Fruit fly (Drosophila melanogaster): ENCODE measurements around the gene CG3748.

CG3748 gene

DNA sequence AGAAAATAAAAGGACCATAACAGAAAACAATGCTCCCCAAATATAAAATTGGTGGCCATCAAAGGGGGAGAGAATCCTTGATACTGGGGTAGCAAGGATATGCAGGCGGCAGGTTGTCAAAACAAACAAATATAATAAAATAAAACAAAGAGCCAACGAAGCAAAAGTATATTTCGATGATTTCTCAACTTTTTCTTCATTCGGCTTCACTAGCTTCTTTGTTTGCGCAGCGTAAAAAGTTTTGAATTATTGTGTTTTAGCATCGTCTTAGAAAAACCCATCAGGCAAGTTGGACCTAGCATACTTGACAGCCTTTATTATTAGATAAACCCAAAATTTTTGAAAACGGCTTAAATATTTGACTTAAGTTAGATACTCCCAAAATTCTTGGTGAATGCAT lies at the start of gene CG3748:
TSS of gene CG3748 (plus strand) at position 301 of the 400 bp plus-strand sequence.
- no peak for TF ChIP-seq psq (optimal IDR thresholded peaks at IDR 0.05)
- no peak for TF ChIP-seq pan (optimal IDR thresholded peaks at IDR 0.05)
- TF ChIP-seq usp (GFP tag; optimal IDR thresholded peaks at IDR 0.05): no peak
- no peak for TF ChIP-seq Dll (optimal IDR thresholded peaks at IDR 0.05)
- no peak for TF ChIP-seq CG8478 (optimal IDR thresholded peaks at IDR 0.05)
- TF ChIP-seq EcR (GFP tag; optimal IDR thresholded peaks at IDR 0.05): no peak

dm6 chr2L:9321022-9321421 lies 21.6 kb upstream of the CG3748 start:
- TF ChIP-seq psq (optimal IDR thresholded peaks at IDR 0.05) (no peak), usp (GFP tag; optimal IDR thresholded peaks at IDR 0.05) (no peak), EcR (GFP tag; optimal IDR thresholded peaks at IDR 0.05) (no peak), pan (optimal IDR thresholded peaks at IDR 0.05) (no peak), Dll (optimal IDR thresholded peaks at IDR 0.05) (no peak), CG8478 (optimal IDR thresholded peaks at IDR 0.05) (no peak)

DNA sequence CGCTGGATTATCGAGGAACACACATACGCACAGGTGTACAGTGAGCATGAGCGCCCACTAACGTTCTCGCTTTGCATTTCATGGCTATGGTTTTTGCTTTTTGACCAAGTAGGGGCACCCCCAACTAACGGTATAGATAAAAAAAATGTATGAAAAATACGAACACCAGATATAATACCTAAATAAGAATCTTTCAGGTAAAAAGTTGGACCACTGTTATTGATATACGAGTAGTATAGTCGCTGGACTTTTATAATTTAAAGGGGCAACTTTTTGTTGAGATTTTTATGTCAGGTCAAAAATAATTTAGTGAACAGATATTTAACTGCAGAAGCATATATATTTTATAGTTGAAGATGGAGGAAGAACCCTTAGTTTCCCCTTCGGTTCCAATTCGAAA lies 15.2 kb upstream of the CG3748 start, which contains the start of gene CG17005:
TSS of gene CG17005 (plus strand) at position 301 of the 400 bp plus-strand sequence.
- no peak for TF ChIP-seq EcR (GFP tag; optimal IDR thresholded peaks at IDR 0.05)
- TF ChIP-seq Dll (optimal IDR thresholded peaks at IDR 0.05): no peak
- no peak for TF ChIP-seq psq (optimal IDR thresholded peaks at IDR 0.05)
- TF ChIP-seq usp (GFP tag; optimal IDR thresholded peaks at IDR 0.05): no peak
- no peak for TF ChIP-seq pan (optimal IDR thresholded peaks at IDR 0.05)

dm6 chr2L:9330628-9331027 lies 12.0 kb upstream of the CG3748 start, which contains the start of gene Cks30A:
Cks30A (plus strand) TSS chr2L:9330763.
- TF ChIP-seq pan (optimal IDR thresholded peaks at IDR 0.05) (no peak), Dll (optimal IDR thresholded peaks at IDR 0.05) (no peak), psq (optimal IDR thresholded peaks at IDR 0.05) (no peak), usp (GFP tag; optimal IDR thresholded peaks at IDR 0.05) (no peak), EcR (GFP tag; optimal IDR thresholded peaks at IDR 0.05) (no peak), CG8478 (optimal IDR thresholded peaks at IDR 0.05) (no peak)

DNA sequence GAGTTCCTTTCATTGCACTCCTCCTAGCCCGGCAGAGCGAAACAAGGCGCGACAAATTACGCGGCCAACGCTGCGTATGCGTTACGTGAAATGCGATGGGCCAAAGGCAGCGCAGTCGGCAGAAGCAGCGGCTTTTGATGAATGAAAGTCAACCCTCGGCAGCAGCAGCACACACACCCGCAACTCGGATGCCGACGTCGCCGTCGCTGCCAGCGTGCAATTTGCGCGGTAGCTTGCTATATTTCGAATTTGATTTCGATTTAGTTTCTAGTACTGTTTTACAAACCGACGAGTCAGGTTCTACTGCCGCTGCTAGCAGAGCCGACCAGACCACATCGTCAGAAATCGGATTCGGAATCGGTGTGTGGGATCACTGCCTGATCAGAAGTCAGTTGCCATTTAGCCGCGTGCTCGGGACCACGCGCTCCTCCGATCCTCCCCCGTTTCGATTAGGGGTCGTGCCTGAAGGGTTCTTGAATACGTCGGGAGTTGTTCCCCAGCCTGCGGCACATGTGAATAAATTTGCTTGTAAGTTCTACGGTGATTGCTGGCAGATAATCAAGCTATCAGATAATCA lies 9.2 kb upstream of the CG3748 start, which contains the start of gene Eaat1:
TSS of gene Eaat1 (plus strand) at position 268 of the 577 bp plus-strand sequence.
- TF ChIP-seq pan (optimal IDR thresholded peaks at IDR 0.05) (no peak), CG8478 (optimal IDR thresholded peaks at IDR 0.05) (no peak)

DNA sequence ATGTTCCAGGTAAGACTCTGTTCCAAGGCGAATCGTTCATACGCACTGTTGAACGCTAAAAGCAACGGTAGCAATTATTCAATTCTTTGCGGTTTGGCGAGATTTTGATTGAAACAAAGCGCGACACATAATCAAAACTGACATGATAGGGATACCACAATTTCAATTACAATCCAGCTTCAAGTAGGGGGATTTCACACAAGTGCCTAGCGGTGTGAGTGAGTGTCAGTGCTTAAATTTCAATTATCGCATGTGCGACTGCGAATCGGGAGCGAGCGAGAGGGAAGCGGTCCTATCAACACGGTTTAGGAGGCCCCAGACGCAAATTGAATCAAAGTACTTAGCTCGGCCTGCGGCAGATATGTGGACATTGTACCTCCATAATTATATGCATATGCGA lies 3.8 kb upstream of the CG3748 start:
- TF ChIP-seq usp (GFP tag; optimal IDR thresholded peaks at IDR 0.05) (no peak), psq (optimal IDR thresholded peaks at IDR 0.05) (no peak), Dll (optimal IDR thresholded peaks at IDR 0.05) (no peak), pan (optimal IDR thresholded peaks at IDR 0.05) (no peak), CG8478 (optimal IDR thresholded peaks at IDR 0.05) (no peak), EcR (GFP tag; optimal IDR thresholded peaks at IDR 0.05) (no peak)

DNA sequence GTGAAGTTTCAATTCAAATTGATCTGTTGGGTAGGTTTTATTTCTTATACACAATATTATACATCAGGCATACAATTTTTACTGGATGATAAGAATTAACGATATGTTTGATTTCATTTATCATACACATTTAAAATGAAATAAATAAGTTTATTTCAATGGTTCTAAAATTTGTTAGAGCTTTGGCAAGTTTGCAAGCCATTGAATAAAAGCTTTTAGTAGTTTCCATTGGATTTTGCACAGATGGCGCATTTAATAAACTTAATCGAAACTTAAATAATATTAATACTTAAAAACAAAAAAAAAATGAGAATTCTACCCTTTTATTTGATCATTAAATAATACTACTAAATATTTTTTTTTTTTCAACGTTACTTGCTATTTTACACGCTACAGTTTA lies 672 bp upstream of the CG3748 start:
- TF ChIP-seq CG8478 (optimal IDR thresholded peaks at IDR 0.05): no peak
- no peak for TF ChIP-seq Dll (optimal IDR thresholded peaks at IDR 0.05)
- TF ChIP-seq usp (GFP tag; optimal IDR thresholded peaks at IDR 0.05): no peak
- no peak for TF ChIP-seq psq (optimal IDR thresholded peaks at IDR 0.05)
- no peak for TF ChIP-seq pan (optimal IDR thresholded peaks at IDR 0.05)
- TF ChIP-seq EcR (GFP tag; optimal IDR thresholded peaks at IDR 0.05): no peak

dm6 chr2L:9349246-9349645 lies 6.6 kb downstream of the CG3748 start, which contains the start of gene CG43350:
CG43350 (plus strand) TSS chr2L:9349546.
- TF ChIP-seq usp (GFP tag; optimal IDR thresholded peaks at IDR 0.05): no peak
- no peak for TF ChIP-seq Dll (optimal IDR thresholded peaks at IDR 0.05)
- TF ChIP-seq psq (optimal IDR thresholded peaks at IDR 0.05): no peak
- no peak for TF ChIP-seq EcR (GFP tag; optimal IDR thresholded peaks at IDR 0.05)
- TF ChIP-seq CG8478 (optimal IDR thresholded peaks at IDR 0.05): no peak
- TF ChIP-seq pan (optimal IDR thresholded peaks at IDR 0.05): no peak

DNA sequence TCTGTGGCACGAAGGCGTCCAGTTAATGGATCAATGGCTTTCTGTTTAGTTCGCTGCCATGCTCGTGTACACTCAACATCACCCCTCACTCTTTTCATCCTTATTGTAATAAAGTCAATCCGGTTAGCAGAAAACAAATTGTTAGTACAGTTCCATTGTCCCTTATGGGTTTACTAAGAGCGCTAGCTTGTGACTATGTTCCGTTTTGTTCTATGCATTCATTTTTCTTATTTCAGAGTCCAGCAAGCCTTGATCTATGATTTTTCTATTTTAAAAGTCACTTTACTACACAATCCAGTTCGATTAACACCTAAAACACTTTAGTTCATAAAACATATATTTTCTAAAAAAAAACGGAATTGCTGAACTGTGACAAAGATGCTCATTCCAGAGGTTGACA lies 7.5 kb downstream of the CG3748 start, which contains the start of gene CG13110:
TSS of gene CG13110 (plus strand) at position 301 of the 400 bp plus-strand sequence.
- TF ChIP-seq usp (GFP tag; optimal IDR thresholded peaks at IDR 0.05): no peak
- no peak for TF ChIP-seq CG8478 (optimal IDR thresholded peaks at IDR 0.05)
- TF ChIP-seq psq (optimal IDR thresholded peaks at IDR 0.05): no peak
- no peak for TF ChIP-seq pan (optimal IDR thresholded peaks at IDR 0.05)
- TF ChIP-seq EcR (GFP tag; optimal IDR thresholded peaks at IDR 0.05): no peak
- TF ChIP-seq Dll (optimal IDR thresholded peaks at IDR 0.05): no peak

dm6 chr2L:9367340-9367739 lies 24.7 kb downstream of the CG3748 start, which contains the start of gene CG34181:
CG34181 (plus strand) TSS chr2L:9367640.
- TF ChIP-seq Dll (optimal IDR thresholded peaks at IDR 0.05) (no peak), pan (optimal IDR thresholded peaks at IDR 0.05) (no peak), EcR (GFP tag; optimal IDR thresholded peaks at IDR 0.05) (no peak), psq (optimal IDR thresholded peaks at IDR 0.05) (no peak), usp (GFP tag; optimal IDR thresholded peaks at IDR 0.05) (no peak), CG8478 (optimal IDR thresholded peaks at IDR 0.05) (no peak)

DNA sequence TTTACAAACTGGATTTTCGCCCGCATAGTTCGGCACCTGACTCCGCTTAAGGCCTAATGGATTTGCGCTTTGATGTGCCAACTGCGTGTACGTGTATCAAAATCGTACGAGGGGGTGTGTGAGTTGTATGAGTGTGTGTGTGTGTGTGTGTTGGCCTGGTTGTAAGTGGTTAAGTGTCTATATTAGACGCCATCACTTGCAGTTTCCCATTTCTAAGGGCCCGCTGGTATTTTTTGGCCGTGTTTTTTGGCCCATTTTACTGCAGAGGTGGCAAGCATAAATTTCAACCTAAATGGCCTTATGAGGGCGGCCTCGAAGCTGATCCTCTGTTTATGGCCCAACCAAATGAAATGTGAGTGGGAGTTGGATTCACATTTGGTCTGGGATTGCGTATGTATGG lies 27.1 kb downstream of the CG3748 start:
- TF ChIP-seq pan (optimal IDR thresholded peaks at IDR 0.05): no peak

DNA sequence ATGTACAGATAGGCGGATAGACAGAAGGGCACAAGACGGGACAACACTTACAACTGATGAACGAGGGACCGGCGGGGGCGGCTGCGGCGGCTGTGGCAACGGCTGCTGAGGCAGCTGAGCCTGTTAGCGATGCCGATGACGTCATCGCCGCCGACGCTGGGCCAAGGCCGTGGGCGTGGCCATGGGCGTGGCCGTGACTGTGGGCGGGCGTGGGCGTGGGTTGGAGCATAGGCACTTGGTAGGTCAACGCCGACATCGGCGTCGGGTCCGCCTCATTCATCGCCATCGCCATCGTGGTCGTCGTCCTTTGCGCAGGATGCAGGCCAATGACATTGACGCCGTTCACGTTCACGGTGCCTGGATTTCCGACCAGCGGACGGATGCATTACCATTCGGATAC lies 35.2 kb downstream of the CG3748 start:
- TF ChIP-seq usp (GFP tag; optimal IDR thresholded peaks at IDR 0.05) (no peak), psq (optimal IDR thresholded peaks at IDR 0.05) (no peak), Dll (optimal IDR thresholded peaks at IDR 0.05) (no peak), CG8478 (optimal IDR thresholded peaks at IDR 0.05) (no peak), EcR (GFP tag; optimal IDR thresholded peaks at IDR 0.05) (no peak), pan (optimal IDR thresholded peaks at IDR 0.05) (no peak)

- TF ChIP-seq psq (optimal IDR thresholded peaks at IDR 0.05): no peak
- no peak for TF ChIP-seq pan (optimal IDR thresholded peaks at IDR 0.05)
- TF ChIP-seq Dll (optimal IDR thresholded peaks at IDR 0.05): no peak
- no peak for TF ChIP-seq usp (GFP tag; optimal IDR thresholded peaks at IDR 0.05)
- TF ChIP-seq CG8478 (optimal IDR thresholded peaks at IDR 0.05): no peak
- TF ChIP-seq EcR (GFP tag; optimal IDR thresholded peaks at IDR 0.05): no peak
Observed at dm6 chr2L:9386270-9386669, 43.6 kb downstream of the CG3748 start.

Measured in whole organism.